Worm (Caenorhabditis elegans): Measurements from ENCODE around the gene E03H12.4.

ce11 chrIV:4995842-4996241 is 13.4 kb downstream of the E03H12.4 start, which contains the start of gene ssq-2:
- TF ChIP-seq T20F7.1 (GFP tag; optimal IDR thresholded peaks at IDR 0.05) (no peak), lim-7 (GFP tag; IDR thresholded peaks at IDR 0.05) (no peak)

Data from whole organism, L4 larva.